Fruit fly (Drosophila melanogaster): ENCODE results near the gene fabp.

The fabp gene

DNA sequence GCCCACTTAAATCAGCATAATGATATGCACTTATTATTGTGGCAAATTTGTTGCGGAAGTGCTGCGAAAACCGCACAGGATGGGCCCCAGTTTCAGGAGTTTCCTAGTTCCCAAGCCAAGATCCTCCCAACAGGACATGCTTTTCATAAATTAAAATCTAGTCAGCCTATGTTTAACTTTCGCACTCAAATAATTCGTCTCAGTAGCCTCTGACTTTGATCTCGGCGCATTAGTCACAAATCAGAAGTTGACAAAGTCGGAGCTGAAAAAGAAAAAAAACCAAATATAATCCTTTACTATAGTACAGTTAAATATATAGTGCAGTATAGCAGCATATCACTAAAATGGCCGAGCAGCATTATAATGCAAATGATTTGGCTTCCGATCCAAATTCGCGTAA, 13.0 kb downstream of the fabp start, which contains the start of gene CG14708:
TSS of gene CG14708 (plus strand) at position 301 of the 400 bp plus-strand sequence.
- TF ChIP-seq CG15710 (tag; optimal IDR thresholded peaks at IDR 0.05) (no peak), EcR (GFP tag; optimal IDR thresholded peaks at IDR 0.05) (no peak), fd96Ca (GFP tag; IDR thresholded peaks at IDR 0.05) (no peak), D1 (tag; optimal IDR thresholded peaks at IDR 0.05) (no peak), CG17806 (tag; optimal IDR thresholded peaks at IDR 0.05) (no peak), CG32121 (GFP tag; IDR thresholded peaks at IDR 0.05) (no peak), Snoo (tag; optimal IDR thresholded peaks at IDR 0.05) (no peak), rn (GFP tag; IDR thresholded peaks at IDR 0.05) (no peak), CG14655 (GFP tag; optimal IDR thresholded peaks at IDR 0.05) (no peak), gl (tag; optimal IDR thresholded peaks at IDR 0.05) (no peak), Pif1A (GFP tag; optimal IDR thresholded peaks at IDR 0.05) (no peak)

DNA sequence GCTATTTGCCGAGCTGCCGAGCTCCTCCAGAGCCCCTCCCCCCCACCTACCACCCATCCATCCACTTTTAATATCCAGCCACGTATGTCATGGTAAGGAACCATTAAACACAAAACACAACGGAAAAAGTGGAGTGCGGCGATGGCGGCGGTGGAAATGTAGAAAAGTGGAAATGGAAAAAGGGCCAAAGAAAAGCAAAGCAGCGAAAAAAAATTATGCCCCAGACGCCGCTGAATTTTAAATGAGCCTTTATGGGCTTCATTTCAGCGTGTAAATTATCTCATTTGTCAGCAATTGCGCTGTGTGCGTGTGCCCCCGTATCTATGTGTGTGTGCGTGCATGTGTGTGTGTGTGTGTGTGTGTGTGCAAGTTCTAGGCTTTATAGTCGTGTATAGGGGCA, 15.8 kb downstream of the fabp start:
- no peak for TF ChIP-seq CG4496 (GFP tag; IDR thresholded peaks at IDR 0.05)
- no peak for TF ChIP-seq Pif1B (GFP tag; optimal IDR thresholded peaks at IDR 0.05)
- TF ChIP-seq CG8159 (tag; optimal IDR thresholded peaks at IDR 0.05), result no peak
- no peak for TF ChIP-seq CG17806 (tag; optimal IDR thresholded peaks at IDR 0.05)
- no peak for TF ChIP-seq rn (GFP tag; IDR thresholded peaks at IDR 0.05)
- TF ChIP-seq D1 (tag; optimal IDR thresholded peaks at IDR 0.05), result no peak
- TF ChIP-seq Pif1A (GFP tag; optimal IDR thresholded peaks at IDR 0.05), result no peak
- no peak for TF ChIP-seq Ets98B (GFP tag; IDR thresholded peaks at IDR 0.05)
- TF ChIP-seq CG13204 (GFP tag; optimal IDR thresholded peaks at IDR 0.05), result no peak
- TF ChIP-seq CG10348 (GFP tag; IDR thresholded peaks at IDR 0.05), result no peak
- TF ChIP-seq CG14655 (GFP tag; optimal IDR thresholded peaks at IDR 0.05), result no peak
- no peak for TF ChIP-seq fd96Ca (GFP tag; IDR thresholded peaks at IDR 0.05)
- no peak for TF ChIP-seq CG12605 (GFP tag; IDR thresholded peaks at IDR 0.05)
- TF ChIP-seq CG9948 (tag; optimal IDR thresholded peaks at IDR 0.05), result no peak

DNA sequence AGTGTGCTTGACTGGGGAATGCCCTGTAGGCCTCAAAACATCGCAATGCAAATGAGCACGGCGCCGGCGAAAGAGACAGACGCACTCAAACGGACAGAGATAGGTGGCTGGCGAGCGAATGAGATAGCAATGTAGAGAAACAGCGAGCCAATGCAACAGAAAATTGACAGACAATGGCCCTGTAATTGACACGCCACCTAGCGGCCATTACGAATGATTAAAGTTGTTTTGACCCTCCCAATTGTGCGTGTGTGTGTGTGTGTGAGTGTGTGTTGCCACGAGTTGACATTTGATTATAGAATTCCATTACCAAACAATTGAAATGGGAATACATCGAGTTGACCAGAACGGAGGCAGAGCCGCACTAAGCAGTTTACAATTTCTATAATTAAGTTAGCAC, 22.7 kb downstream of the fabp start:
- no peak for TF ChIP-seq CG8301 (tag; optimal IDR thresholded peaks at IDR 0.05)
- TF ChIP-seq CG10348 (GFP tag; IDR thresholded peaks at IDR 0.05), result no peak
- TF ChIP-seq fd96Ca (GFP tag; IDR thresholded peaks at IDR 0.05), result no peak
- TF ChIP-seq CG13204 (GFP tag; optimal IDR thresholded peaks at IDR 0.05), result no peak
- no peak for TF ChIP-seq gl (tag; optimal IDR thresholded peaks at IDR 0.05)
- TF ChIP-seq CG4496 (GFP tag; IDR thresholded peaks at IDR 0.05), result no peak
- TF ChIP-seq CG34367 (tag; optimal IDR thresholded peaks at IDR 0.05), result no peak
- no peak for TF ChIP-seq Snoo (tag; optimal IDR thresholded peaks at IDR 0.05)
- no peak for TF ChIP-seq D1 (tag; optimal IDR thresholded peaks at IDR 0.05)
- TF ChIP-seq Ets98B (GFP tag; IDR thresholded peaks at IDR 0.05), result no peak

DNA sequence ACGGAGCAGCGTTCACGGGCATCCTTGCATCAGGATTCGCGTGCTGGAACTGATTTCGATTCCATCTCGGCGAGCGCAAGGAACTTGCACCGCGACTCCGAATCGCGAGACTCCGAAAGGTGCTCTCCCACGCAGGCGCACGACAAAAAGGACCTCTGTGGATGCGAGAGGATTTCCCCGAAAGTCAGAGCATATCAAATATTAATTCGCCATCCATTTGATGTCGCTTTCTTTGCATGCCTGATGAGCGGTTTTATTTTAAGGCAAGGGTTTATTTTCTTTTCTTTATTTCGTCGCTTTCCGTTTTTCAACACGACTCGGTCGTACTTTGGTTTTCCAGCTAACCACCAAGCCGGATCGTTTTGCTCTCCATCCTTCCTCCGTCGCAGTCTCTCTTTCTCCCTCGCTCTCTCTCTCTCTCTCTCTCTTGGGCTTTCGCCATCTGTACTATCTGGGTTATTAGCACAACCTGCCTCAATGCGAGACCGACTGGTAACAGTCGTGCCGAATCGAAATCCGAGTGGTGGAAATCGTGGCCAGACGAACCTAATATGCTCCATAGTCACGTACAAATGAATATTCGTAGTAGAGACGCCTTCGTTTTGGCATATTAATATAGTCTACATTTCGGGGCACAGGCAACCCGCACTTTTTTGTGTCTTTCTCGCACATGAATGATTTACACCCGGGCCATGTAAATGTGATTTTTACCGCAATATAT, 23.8 kb downstream of the fabp start, which contains the start of gene dpr4:
TSS of gene dpr4 (minus strand) at position 51 of the 721 bp plus-strand sequence.
- TF ChIP-seq EcR (GFP tag; optimal IDR thresholded peaks at IDR 0.05), result no peak
- no peak for TF ChIP-seq CG9948 (tag; optimal IDR thresholded peaks at IDR 0.05)
- no peak for TF ChIP-seq CG15710 (tag; optimal IDR thresholded peaks at IDR 0.05)
- no peak for TF ChIP-seq CG12605 (GFP tag; IDR thresholded peaks at IDR 0.05)
- TF ChIP-seq CG4496 (GFP tag; IDR thresholded peaks at IDR 0.05), result no peak
- TF ChIP-seq Ets98B (GFP tag; IDR thresholded peaks at IDR 0.05), result no peak
- no peak for TF ChIP-seq rn (GFP tag; IDR thresholded peaks at IDR 0.05)
- TF ChIP-seq CG32121 (GFP tag; IDR thresholded peaks at IDR 0.05), result no peak
- no peak for TF ChIP-seq CG14655 (GFP tag; optimal IDR thresholded peaks at IDR 0.05)
- no peak for TF ChIP-seq fd96Ca (GFP tag; IDR thresholded peaks at IDR 0.05)
- no peak for TF ChIP-seq CG10348 (GFP tag; IDR thresholded peaks at IDR 0.05)
- TF ChIP-seq D1 (tag; optimal IDR thresholded peaks at IDR 0.05), result no peak
- no peak for TF ChIP-seq CG17806 (tag; optimal IDR thresholded peaks at IDR 0.05)
- TF ChIP-seq Pif1A (GFP tag; optimal IDR thresholded peaks at IDR 0.05), result no peak
- no peak for TF ChIP-seq Pif1B (GFP tag; optimal IDR thresholded peaks at IDR 0.05)
- no peak for TF ChIP-seq CG13204 (GFP tag; optimal IDR thresholded peaks at IDR 0.05)

- TF ChIP-seq gl (tag; optimal IDR thresholded peaks at IDR 0.05), result no peak
- no peak for TF ChIP-seq CG9948 (tag; optimal IDR thresholded peaks at IDR 0.05)
- no peak for TF ChIP-seq CG32121 (GFP tag; IDR thresholded peaks at IDR 0.05)
- no peak for TF ChIP-seq CG4496 (GFP tag; IDR thresholded peaks at IDR 0.05)
- TF ChIP-seq EcR (GFP tag; optimal IDR thresholded peaks at IDR 0.05), result no peak
These were observed 35.0 kb downstream of the fabp start for dm6 chr3R:11531893-11532292.

Measured in whole organism, pupa.